Fruit fly (Drosophila melanogaster): ENCODE results near the gene D2hgdh.

The D2hgdh gene

dm6 chrX:2136831-2137452, 4.3 kb upstream of the D2hgdh start (continued):
- TF ChIP-seq eyg (GFP tag; optimal IDR thresholded peaks at IDR 0.05) (peak; percentile 100), wdn (GFP tag; IDR thresholded peaks at IDR 0.05) (peak; percentile 100), cato (GFP tag; optimal IDR thresholded peaks at IDR 0.05; ENCODE audit: borderline replicate concordance) (peak; percentile 100), mld (GFP tag; IDR thresholded peaks at IDR 0.05; ENCODE audit: partially characterized antibody) (no peak), Rfx (GFP tag; IDR thresholded peaks at IDR 0.05) (peak; percentile 100), CG4730 (GFP tag; IDR thresholded peaks at IDR 0.05) (peak; percentile 100), oc (tag; optimal IDR thresholded peaks at IDR 0.05) (peak; percentile 100), ttk (GFP tag; IDR thresholded peaks at IDR 0.05) (peak; percentile 100), HLH54F (GFP tag; optimal IDR thresholded peaks at IDR 0.05) (peak; percentile 100), Hmr (GFP tag; optimal IDR thresholded peaks at IDR 0.05) (peak; percentile 100), CG13123 (GFP tag; optimal IDR thresholded peaks at IDR 0.05) (peak; percentile 99), CG12942 (GFP tag; optimal IDR thresholded peaks at IDR 0.05) (peak; percentile 100), CG8388 (GFP tag; optimal IDR thresholded peaks at IDR 0.05) (peak; percentile 100), CG16863 (GFP tag; optimal IDR thresholded peaks at IDR 0.05) (peak; percentile 100), CG11696 (GFP tag; IDR thresholded peaks at IDR 0.05) (peak; percentile 99), aop (GFP tag; IDR thresholded peaks at IDR 0.05) (peak; percentile 99), Xrp1 (GFP tag; IDR thresholded peaks at IDR 0.05) (peak; percentile 100), zfh1 (GFP tag; IDR thresholded peaks at IDR 0.05) (peak; percentile 100), CG5245 (GFP tag; optimal IDR thresholded peaks at IDR 0.05) (peak; percentile 100), da (GFP tag; optimal IDR thresholded peaks at IDR 0.05) (peak; percentile 99), cg (GFP tag; optimal IDR thresholded peaks at IDR 0.05) (peak; percentile 93), CG17328 (GFP tag; IDR thresholded peaks at IDR 0.05) (peak; percentile 100), pum (GFP tag; optimal IDR thresholded peaks at IDR 0.05) (peak; percentile 100), cas (GFP tag; IDR thresholded peaks at IDR 0.05) (peak; percentile 100), CG31441 (GFP tag; IDR thresholded peaks at IDR 0.05) (peak; percentile 79), gem (tag; optimal IDR thresholded peaks at IDR 0.05) (peak; percentile 100), Bgb (GFP tag; IDR thresholded peaks at IDR 0.05; ENCODE audit: partially characterized antibody) (peak; percentile 39; the same call in 1 of the 2 replicates), CG4282 (GFP tag; optimal IDR thresholded peaks at IDR 0.05) (peak; percentile 99), CG9817 (tag; optimal IDR thresholded peaks at IDR 0.05) (peak; percentile 100), CG7786 (GFP tag; optimal IDR thresholded peaks at IDR 0.05) (peak; percentile 100), Six4 (GFP tag; optimal IDR thresholded peaks at IDR 0.05) (peak; percentile 100), dmrt99B (tag; optimal IDR thresholded peaks at IDR 0.05) (peak; percentile 100), dati (GFP tag; IDR thresholded peaks at IDR 0.05) (peak; percentile 100), unc-4 (GFP tag; IDR thresholded peaks at IDR 0.05; ENCODE audit: partially characterized antibody) (no peak), MBD-R2 (GFP tag; IDR thresholded peaks at IDR 0.05) (peak; percentile 100), so (GFP tag; IDR thresholded peaks at IDR 0.05) (peak; percentile 100), Awh (GFP tag; IDR thresholded peaks at IDR 0.05) (peak; percentile 100), slou (GFP tag; optimal IDR thresholded peaks at IDR 0.05) (peak; percentile 100), maf-S (GFP tag; optimal IDR thresholded peaks at IDR 0.05) (peak; percentile 100), Elba2 (GFP tag; optimal IDR thresholded peaks at IDR 0.05) (peak; percentile 100), CG12104 (GFP tag; optimal IDR thresholded peaks at IDR 0.05) (peak; percentile 100), CG8765 (GFP tag; IDR thresholded peaks at IDR 0.05) (peak; percentile 100), trem (tag; optimal IDR thresholded peaks at IDR 0.05) (peak; percentile 98), CG2875 (GFP tag; optimal IDR thresholded peaks at IDR 0.05) (peak; percentile 100), nerfin-2 (GFP tag; IDR thresholded peaks at IDR 0.05; ENCODE audit: partially characterized antibody) (no peak), CG9215 (GFP tag; IDR thresholded peaks at IDR 0.05) (peak; percentile 99), CG4404 (GFP tag; IDR thresholded peaks at IDR 0.05) (peak; percentile 100), lbe (GFP tag; optimal IDR thresholded peaks at IDR 0.05) (peak; percentile 99), CG10267 (tag; optimal IDR thresholded peaks at IDR 0.05) (peak; percentile 99), CG11560 (tag; IDR thresholded peaks at IDR 0.05) (peak; percentile 96), CG14710 (tag; optimal IDR thresholded peaks at IDR 0.05) (peak; percentile 99)
